Fruit fly (Drosophila melanogaster) whole organism, embryonic: Measurements from ENCODE around the gene Gas8.

Experiments used
- Atf6 ChIP-seq: fragments of 200-800 bp; sonication (Bioruptor generic); IDR thresholded peaks from 2 replicates; pipeline ENCODE4 v1.3.6; 2022; ENCODE audit warnings: missing biosample characterization, missing genetic modification characterization
- Awh ChIP-seq: fragments of 200-800 bp; sonication (Bioruptor generic); IDR thresholded peaks from 2 replicates; pipeline ENCODE4, ENCODE4 v1.3.6; 2022; ENCODE audit warnings: missing biosample characterization, missing genetic modification characterization
- Bgb ChIP-seq: fragments of 200-800 bp; sonication (Bioruptor generic); IDR thresholded peaks from 2 replicates; pipeline ENCODE4 v1.3.6; 2022; ENCODE audit warnings: missing biosample characterization, missing genetic modification characterization; ENCODE audit not compliant: partially characterized antibody
- CG10321 ChIP-seq: fragments of 200-800 bp; sonication (Bioruptor generic); IDR thresholded peaks from 2 replicates; pipeline ENCODE4 v1.3.6; 2022; ENCODE audit warnings: missing biosample characterization, missing genetic modification characterization
- CG10462 ChIP-seq: fragments of 200-800 bp; sonication (Bioruptor generic); optimal IDR thresholded peaks from 2 replicates; lab custom pipeline; 2016; ENCODE audit warnings: missing biosample characterization, missing genetic modification characterization
- CG11247 ChIP-seq: fragments of 200-800 bp; sonication (Bioruptor generic); IDR thresholded peaks from 2 replicates; pipeline ENCODE4 v1.3.6; 2022; ENCODE audit warnings: missing biosample characterization, missing genetic modification characterization
- CG11695 ChIP-seq: fragments of 200-800 bp; sonication (Bioruptor generic); IDR thresholded peaks from 3 replicates; pipeline ENCODE4 v1.3.6; 2022; ENCODE audit warnings: missing biosample characterization, missing genetic modification characterization
- CG11696 ChIP-seq: fragments of 200-800 bp; sonication (Bioruptor generic); IDR thresholded peaks from 2 replicates; pipeline ENCODE4 v1.3.6; 2022; ENCODE audit warnings: missing biosample characterization, missing genetic modification characterization
- CG12071 ChIP-seq: fragments of 200-800 bp; sonication (Bioruptor generic); optimal IDR thresholded peaks from 3 replicates; lab custom pipeline; 2018; ENCODE audit warnings: missing biosample characterization, mild to moderate bottlenecking, missing genetic modification characterization
- CG12155 ChIP-seq: fragments of 200-800 bp; sonication (Bioruptor generic); optimal IDR thresholded peaks from 3 replicates; lab custom pipeline; 2016; ENCODE audit warnings: missing biosample characterization, missing genetic modification characterization
- CG12659 ChIP-seq: fragments of 200-800 bp; sonication (Bioruptor generic); optimal IDR thresholded peaks from 3 replicates; lab custom pipeline; 2017; ENCODE audit warnings: mild to moderate bottlenecking, missing biosample characterization, missing genetic modification reagents, missing genetic modification characterization
- CG12769 ChIP-seq: fragments of 200-800 bp; sonication (Bioruptor generic); optimal IDR thresholded peaks from 2 replicates; lab custom pipeline; 2019; ENCODE audit warnings: missing biosample characterization, mild to moderate bottlenecking, missing genetic modification characterization, moderate library complexity
- CG14441 ChIP-seq: fragments of 200-800 bp; sonication (Bioruptor generic); IDR thresholded peaks from 2 replicates; pipeline ENCODE4 v1.3.6; 2022; ENCODE audit warnings: missing biosample characterization, missing genetic modification characterization
- CG14667 ChIP-seq: fragments of 200-800 bp; sonication (Bioruptor generic); IDR thresholded peaks from 2 replicates; pipeline ENCODE4 v1.3.6; 2022; ENCODE audit warnings: missing biosample characterization, missing genetic modification characterization
- CG15011 ChIP-seq: fragments of 200-800 bp; sonication (Bioruptor generic); optimal IDR thresholded peaks from 3 replicates; lab custom pipeline; 2018; ENCODE audit warnings: missing biosample characterization, mild to moderate bottlenecking, missing genetic modification characterization
- CG15269 ChIP-seq: fragments of 200-800 bp; sonication (Bioruptor generic); optimal IDR thresholded peaks from 2 replicates; lab custom pipeline; 2018; ENCODE audit warnings: missing biosample characterization, mild to moderate bottlenecking, missing genetic modification characterization, moderate library complexity
- CG31224 ChIP-seq: fragments of 200-800 bp; sonication (Bioruptor generic); IDR thresholded peaks from 2 replicates; pipeline ENCODE4 v1.3.6; 2022; ENCODE audit warnings: missing biosample characterization, missing genetic modification characterization
- CG4328 ChIP-seq: fragments of 200-800 bp; sonication (Bioruptor generic); optimal IDR thresholded peaks from 3 replicates; lab custom pipeline; 2017; ENCODE audit warnings: missing biosample characterization, missing genetic modification reagents, missing genetic modification characterization
- CG4424 ChIP-seq: fragments of 200-800 bp; sonication (Bioruptor generic); optimal IDR thresholded peaks from 3 replicates; lab custom pipeline; 2016; ENCODE audit warnings: missing biosample characterization, missing genetic modification characterization
- CG8359 ChIP-seq: fragments of 200-800 bp; sonication (Bioruptor generic); optimal IDR thresholded peaks from 2 replicates; lab custom pipeline; 2017; ENCODE audit warnings: missing biosample characterization, mild to moderate bottlenecking, missing genetic modification characterization, borderline replicate concordance
- CG9215 ChIP-seq: fragments of 200-800 bp; sonication (Bioruptor generic); IDR thresholded peaks from 2 replicates; pipeline ENCODE4 v1.3.6; 2022; ENCODE audit warnings: missing biosample characterization, missing genetic modification characterization
- Dbx ChIP-seq: fragments of 200-800 bp; sonication (Bioruptor generic); IDR thresholded peaks from 3 replicates; pipeline ENCODE4 v1.3.6; 2022; ENCODE audit warnings: missing biosample characterization, missing genetic modification characterization
- H15 ChIP-seq: fragments of 200-800 bp; sonication (Bioruptor generic); IDR thresholded peaks from 3 replicates; pipeline ENCODE4 v1.3.6; 2022; ENCODE audit warnings: missing biosample characterization, missing genetic modification characterization
- HmgD ChIP-seq: fragments of 200-800 bp; sonication (Bioruptor generic); optimal IDR thresholded peaks from 3 replicates; lab custom pipeline; 2016; ENCODE audit warnings: missing biosample characterization, missing genetic modification characterization
- Hr51 ChIP-seq, 2 experiments: fragments of 200-800 bp; sonication (Bioruptor generic); optimal IDR thresholded peaks; 2 replicates in 1 of 2; 3 replicates in 1 of 2; lab custom pipeline; 2016 to 2018; ENCODE audit warnings: missing biosample characterization in 2 of 2, missing genetic modification characterization in 2 of 2, mild to moderate bottlenecking in 1 of 2, moderate library complexity in 1 of 2
- MTF-1 ChIP-seq: fragments of 200-800 bp; sonication (Bioruptor generic); optimal IDR thresholded peaks from 2 replicates; lab custom pipeline; 2018; ENCODE audit warnings: missing biosample characterization, mild to moderate bottlenecking, missing genetic modification characterization, borderline replicate concordance
- Optix ChIP-seq: fragments of 200-800 bp; sonication (Bioruptor generic); IDR thresholded peaks from 3 replicates; pipeline ENCODE4 v1.3.6; 2022; ENCODE audit warnings: missing biosample characterization, missing genetic modification characterization
- Pdp1 ChIP-seq, 2 experiments: fragments of 200-800 bp; sonication (Bioruptor generic); optimal IDR thresholded peaks; 3 replicates each; lab custom pipeline; 2016; ENCODE audit warnings: missing biosample characterization in 2 of 2, missing genetic modification characterization in 2 of 2, mild to moderate bottlenecking in 1 of 2, moderate library complexity in 1 of 2
- Ravus ChIP-seq: fragments of 200-800 bp; sonication (Bioruptor generic); IDR thresholded peaks from 2 replicates; pipeline ENCODE4 v1.3.6; 2022; ENCODE audit warnings: missing biosample characterization, missing genetic modification characterization
- Ssrp ChIP-seq: fragments of 200-800 bp; sonication (Bioruptor generic); optimal IDR thresholded peaks from 2 replicates; lab custom pipeline; 2018; ENCODE audit warnings: missing biosample characterization, mild to moderate bottlenecking, missing genetic modification characterization, moderate library complexity
- Vsx1 ChIP-seq: fragments of 200-800 bp; sonication (Bioruptor generic); optimal IDR thresholded peaks from 2 replicates; lab custom pipeline; 2017; ENCODE audit warnings: missing biosample characterization, mild to moderate bottlenecking, missing genetic modification characterization, missing genetic modification reagents
- ara ChIP-seq: fragments of 200-800 bp; sonication (Bioruptor generic); IDR thresholded peaks from 2 replicates; pipeline ENCODE4 v1.3.6; 2022; ENCODE audit warnings: missing biosample characterization, missing genetic modification characterization
- disco-r ChIP-seq: fragments of 200-800 bp; sonication (Bioruptor generic); optimal IDR thresholded peaks from 2 replicates; lab custom pipeline; 2016; ENCODE audit warnings: missing biosample characterization, missing genetic modification characterization
- dpn ChIP-seq, 2 experiments: fragments of 200-800 bp; sonication (Bioruptor generic); optimal IDR thresholded peaks; 3 replicates each; lab custom pipeline; 2016; ENCODE audit warnings: missing biosample characterization in 2 of 2, missing genetic modification characterization in 2 of 2
- eve ChIP-seq, 2 experiments: fragments of >200 bp; optimal IDR thresholded peaks; 2 replicates each; lab custom pipeline; 2017; ENCODE audit warnings: missing biosample characterization in 2 of 2, missing genetic modification characterization in 2 of 2
- fd64A ChIP-seq: fragments of 200-800 bp; sonication (Bioruptor generic); optimal IDR thresholded peaks from 3 replicates; lab custom pipeline; 2018; ENCODE audit warnings: missing biosample characterization, mild to moderate bottlenecking, missing genetic modification characterization
- fd96Cb ChIP-seq: fragments of 200-800 bp; sonication (Bioruptor generic); optimal IDR thresholded peaks from 2 replicates; lab custom pipeline; 2018; ENCODE audit warnings: missing biosample characterization, mild to moderate bottlenecking, missing genetic modification characterization, moderate library complexity
- fru ChIP-seq: fragments of >200 bp; optimal IDR thresholded peaks from 2 replicates; lab custom pipeline; 2017
- ftz-f1 ChIP-seq: fragments of 200-800 bp; sonication (Bioruptor generic); optimal IDR thresholded peaks from 2 replicates; lab custom pipeline; 2016; ENCODE audit warnings: missing biosample characterization, missing genetic modification characterization
- gce ChIP-seq: fragments of 200-800 bp; sonication (Bioruptor generic); IDR thresholded peaks from 3 replicates; pipeline ENCODE4 v1.3.6; 2022; ENCODE audit warnings: missing biosample characterization, missing genetic modification characterization
- maf-S ChIP-seq: fragments of 200-800 bp; sonication (Bioruptor generic); optimal IDR thresholded peaks from 2 replicates; lab custom pipeline; 2016; ENCODE audit warnings: missing biosample characterization, missing genetic modification characterization
- mam ChIP-seq: fragments of 200-800 bp; sonication (Bioruptor generic); optimal IDR thresholded peaks from 3 replicates; lab custom pipeline; 2016; ENCODE audit warnings: missing biosample characterization, missing genetic modification characterization
- nerfin-1 ChIP-seq: fragments of 200-800 bp; sonication (Bioruptor generic); optimal IDR thresholded peaks from 3 replicates; lab custom pipeline; 2019; ENCODE audit warnings: missing biosample characterization, mild to moderate bottlenecking, missing genetic modification characterization, moderate library complexity
- row ChIP-seq: fragments of 200-800 bp; sonication (Bioruptor generic); IDR thresholded peaks from 3 replicates; pipeline ENCODE4 v1.3.6; 2022; ENCODE audit warnings: missing biosample characterization, missing genetic modification characterization
- run ChIP-seq: fragments of 200-800 bp; sonication (Bioruptor generic); optimal IDR thresholded peaks from 3 replicates; lab custom pipeline; 2018; ENCODE audit warnings: missing biosample characterization, mild to moderate bottlenecking, missing genetic modification characterization
- salm ChIP-seq: fragments of 200-800 bp; sonication (Bioruptor generic); optimal IDR thresholded peaks from 2 replicates; lab custom pipeline; 2018; ENCODE audit warnings: missing biosample characterization, mild to moderate bottlenecking, missing genetic modification characterization
- sd ChIP-seq: fragments of 200-800 bp; sonication (Bioruptor generic); optimal IDR thresholded peaks from 3 replicates; lab custom pipeline; 2018; ENCODE audit warnings: missing biosample characterization, mild to moderate bottlenecking, missing genetic modification characterization, moderate library complexity
- seq ChIP-seq: fragments of 200-800 bp; sonication (Bioruptor generic); IDR thresholded peaks from 2 replicates; pipeline ENCODE4 v1.3.6; 2022; ENCODE audit warnings: missing biosample characterization, missing genetic modification characterization
- tgo ChIP-seq: fragments of 200-800 bp; sonication (Bioruptor generic); IDR thresholded peaks from 3 replicates; pipeline ENCODE4 v1.3.6; 2022; ENCODE audit warnings: missing biosample characterization, missing genetic modification characterization
- unc-4 ChIP-seq: fragments of 200-800 bp; sonication (Bioruptor generic); IDR thresholded peaks from 2 replicates; pipeline ENCODE4 v1.3.6; 2022; ENCODE audit warnings: missing biosample characterization, missing genetic modification characterization; ENCODE audit not compliant: partially characterized antibody
- zen2 ChIP-seq: fragments of 200-800 bp; sonication (Bioruptor generic); IDR thresholded peaks from 3 replicates; pipeline ENCODE4 v1.3.6; 2022; ENCODE audit warnings: missing biosample characterization, missing genetic modification characterization; ENCODE audit not compliant: partially characterized antibody
- zf30C ChIP-seq: fragments of 200-800 bp; sonication (Bioruptor generic); optimal IDR thresholded peaks from 3 replicates; lab custom pipeline; 2018; ENCODE audit warnings: missing biosample characterization, mild to moderate bottlenecking, missing genetic modification characterization

The Gas8 gene

DNA sequence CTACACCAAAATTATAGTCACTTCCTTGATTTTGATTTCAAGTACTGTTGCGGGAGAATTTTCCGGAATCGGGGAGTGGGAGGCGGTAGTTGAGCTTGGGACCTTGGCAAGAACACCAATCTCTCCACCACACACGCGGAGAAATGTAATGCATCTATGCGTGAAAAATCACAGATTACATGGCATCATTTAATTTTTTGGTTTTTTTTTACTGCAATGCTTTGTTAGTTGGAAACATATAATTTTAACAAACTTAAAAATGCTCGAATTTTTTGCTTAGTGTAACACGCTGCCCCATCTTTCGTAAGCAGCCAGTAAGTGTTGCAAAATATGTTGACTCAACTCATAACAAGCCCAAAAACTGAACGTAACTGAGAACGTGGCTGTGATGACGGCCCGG is 43.9 kb upstream of the Gas8 start (continued):
- TF ChIP-seq unc-4 (GFP tag; lab: Robert Waterston, UW) (no peak), salm (tag; lab: Kevin White, UChicago) (no peak), CG15011 (no peak), mam (GFP tag; lab: Kevin White, UChicago) (peak; percentile 9), sd (tag; lab: Kevin White, UChicago) (no peak), fru (lab: Kevin White, UChicago) (no peak), Ravus (GFP tag; lab: Robert Waterston, UW) (no peak), Pdp1 (GFP tag; optimal IDR thresholded peaks at IDR 0.05; lab: Kevin White, UChicago) (peak; percentile 16 to 17), CG12769 (peak; percentile 27), H15 (GFP tag; lab: Robert Waterston, UW) (no peak), CG9215 (GFP tag; lab: Robert Waterston, UW) (no peak), run (tag; lab: Kevin White, UChicago) (no peak), CG11696 (GFP tag; lab: Robert Waterston, UW) (no peak), CG12071 (GFP tag; lab: Kevin White, UChicago) (no peak), CG12659 (GFP tag; lab: Kevin White, UChicago) (no peak), CG14667 (GFP tag; lab: Robert Waterston, UW) (no peak), tgo (GFP tag; lab: Robert Waterston, UW) (no peak), CG14441 (GFP tag; lab: Robert Waterston, UW) (0 out of 2 replicates have a peak, but pooled peaks have one; percentile 14), fd96Cb (tag; lab: Kevin White, UChicago) (peak; percentile 11), Atf6 (no peak), seq (GFP tag; lab: Robert Waterston, UW) (peak; percentile 42), Dbx (GFP tag; lab: Robert Waterston, UW) (0 out of 3 replicates have a peak, but pooled peaks have one; percentile 11), dpn (GFP tag; optimal IDR thresholded peaks at IDR 0.05; lab: Kevin White, UChicago) (peak in 1 of 2 experiments; percentile 14), fd64A (no peak), maf-S (no peak), CG10462 (GFP tag; lab: Kevin White, UChicago) (no peak), disco-r (GFP tag; lab: Kevin White, UChicago) (no peak), Awh (no peak), CG8359 (GFP tag; lab: Kevin White, UChicago) (no peak), CG31224 (GFP tag; lab: Robert Waterston, UW) (no peak), gce (GFP tag; lab: Robert Waterston, UW) (no peak), CG4328 (GFP tag; lab: Kevin White, UChicago) (no peak), CG11695 (no peak), Ssrp (no peak), Vsx1 (GFP tag; lab: Kevin White, UChicago) (no peak), Optix (GFP tag; lab: Robert Waterston, UW) (no peak), Bgb (GFP tag; lab: Robert Waterston, UW) (no peak), CG4424 (GFP tag; lab: Kevin White, UChicago) (no peak), row (GFP tag; lab: Robert Waterston, UW) (peak; percentile 59; the same call in 2 of the 3 replicates), HmgD (no peak), CG10321 (GFP tag; lab: Robert Waterston, UW) (no peak), CG11247 (no peak), CG12155 (GFP tag; lab: Kevin White, UChicago) (no peak), MTF-1 (GFP tag; lab: Kevin White, UChicago) (no peak), ara (GFP tag; lab: Robert Waterston, UW) (no peak), zf30C (GFP tag; lab: Kevin White, UChicago) (no peak), zen2 (GFP tag; lab: Robert Waterston, UW) (no peak), nerfin-1 (no peak), ftz-f1 (GFP tag; lab: Kevin White, UChicago) (no peak), eve (GFP tag; optimal IDR thresholded peaks at IDR 0.05; lab: Kevin White, UChicago) (peak in 1 of 2 experiments; percentile 15), Hr51 (GFP tag; optimal IDR thresholded peaks at IDR 0.05; lab: Kevin White, UChicago) (peak in 1 of 2 experiments; percentile 52), CG15269 (peak; percentile 20)
